Fruit fly (Drosophila melanogaster): ENCODE data around the gene CG31524.
A peak's percentile ranks its signal among the peaks of the same experiment; 100 is the strongest.

DNA sequence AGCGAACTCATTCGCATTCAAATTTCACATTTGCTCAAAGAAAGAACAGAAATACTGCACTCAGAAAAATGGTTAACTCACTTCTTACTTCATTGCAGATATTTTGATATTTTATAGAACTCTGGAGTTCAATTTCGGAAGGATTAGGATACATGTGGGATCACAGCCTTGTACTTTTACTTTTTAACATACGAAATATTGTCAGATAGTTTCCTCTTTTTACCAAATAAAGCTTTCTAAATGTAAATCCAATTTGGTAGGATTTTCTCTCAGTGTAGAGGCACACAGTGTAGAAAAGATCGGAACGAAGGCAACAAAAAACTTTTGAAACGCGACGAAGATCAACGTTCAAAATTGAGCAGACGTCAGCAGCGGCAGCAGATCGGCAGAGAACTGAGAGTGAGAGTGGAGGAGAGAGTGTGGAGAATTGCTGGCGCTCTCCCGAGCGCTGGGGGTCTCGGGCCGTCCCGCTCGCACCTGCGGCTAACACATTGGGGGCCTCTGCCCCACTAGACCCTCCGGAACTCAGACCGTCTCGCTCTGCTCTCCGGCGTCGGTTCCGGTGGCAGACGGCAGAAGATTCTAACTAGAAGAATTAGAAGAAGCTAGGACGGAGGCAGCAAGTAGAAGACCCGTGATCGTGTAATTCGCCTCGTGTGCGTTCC lies 18.0 kb upstream of the CG31524 start, which contains the start of gene tmod:
- TF ChIP-seq CG12942 (GFP tag; optimal IDR thresholded peaks at IDR 0.05): peak; percentile 27
- TF ChIP-seq Max (GFP tag; optimal IDR thresholded peaks at IDR 0.05): peak; percentile 20
- no peak for TF ChIP-seq prd (optimal IDR thresholded peaks at IDR 0.05)
- TF ChIP-seq prd (GFP tag; IDR thresholded peaks at IDR 0.05): peak; percentile 59; the same call in 2 of the 3 replicates

Measured in whole organism, embryonic.